Worm (Caenorhabditis elegans) whole organism, dauer: ENCODE measurements around the gene sax-1.

Experiments used
- unc-62 ChIP-seq: sonication (generic microtip); optimal IDR thresholded peaks from 2 replicates; lab custom pipeline; 2017; ENCODE audit warnings: missing biosample characterization, missing genetic modification reagents, missing genetic modification characterization

The sax-1 gene

ce11 chrX:3605727-3606126 is 44.2 kb downstream of the sax-1 start, which contains the start of gene C18B2.4:
Gene C18B2.4, minus strand, starts transcription at chrX:3605741.
- no peak for TF ChIP-seq unc-62

ce11 chrX:3602622-3603021 is 47.3 kb downstream of the sax-1 start:
- no peak for TF ChIP-seq unc-62

ce11 chrX:3601531-3601930 is 48.4 kb downstream of the sax-1 start, which contains the start of gene C18B2.3:
Gene C18B2.3, plus strand, starts transcription at chrX:3601831.
- TF ChIP-seq unc-62: no peak

ce11 chrX:3600390-3600789 is 49.6 kb downstream of the sax-1 start, which contains the start of gene cgr-1:
Gene cgr-1, minus strand, starts transcription at chrX:3600457.
- TF ChIP-seq unc-62: no peak

ce11 chrX:3599860-3600259 is 50.1 kb downstream of the sax-1 start:
- TF ChIP-seq unc-62: no peak

ce11 chrX:3596967-3597366 is 53.0 kb downstream of the sax-1 start:
- no peak for TF ChIP-seq unc-62
